Fruit fly (Drosophila melanogaster) whole organism, embryonic: ENCODE results near the gene mats.

ENCODE experiments used
- Bteb2 ChIP-seq: fragments of 200-800 bp; sonication (Bioruptor generic); optimal IDR thresholded peaks from 2 replicates; lab custom pipeline; 2016; ENCODE audit warnings: missing biosample characterization, missing genetic modification characterization
- CG12104 ChIP-seq: fragments of 200-800 bp; sonication (Bioruptor generic); optimal IDR thresholded peaks from 3 replicates; lab custom pipeline; 2016; ENCODE audit warnings: missing biosample characterization, missing genetic modification characterization
- CG12219 ChIP-seq: fragments of 200-800 bp; sonication (Bioruptor generic); optimal IDR thresholded peaks from 3 replicates; lab custom pipeline; 2018; ENCODE audit warnings: missing biosample characterization, mild to moderate bottlenecking, missing genetic modification characterization
- CG12744 ChIP-seq: fragments of 200-800 bp; sonication (Bioruptor generic); optimal IDR thresholded peaks from 2 replicates; lab custom pipeline; 2016; ENCODE audit warnings: missing biosample characterization, missing genetic modification characterization
- CG14667 ChIP-seq: fragments of 200-800 bp; sonication (Bioruptor generic); IDR thresholded peaks from 2 replicates; pipeline ENCODE4 v1.3.6; 2022; ENCODE audit warnings: missing biosample characterization, missing genetic modification characterization
- CG1529 ChIP-seq: fragments of 200-800 bp; sonication (Bioruptor generic); optimal IDR thresholded peaks from 3 replicates; lab custom pipeline; 2018; ENCODE audit warnings: missing biosample characterization, missing genetic modification characterization
- CG15601 ChIP-seq: fragments of 200-800 bp; sonication (Bioruptor generic); optimal IDR thresholded peaks from 3 replicates; lab custom pipeline; 2019; ENCODE audit warnings: missing biosample characterization, mild to moderate bottlenecking, missing genetic modification characterization, moderate library complexity
- CG18476 ChIP-seq: fragments of 200-800 bp; sonication (Bioruptor generic); optimal IDR thresholded peaks from 2 replicates; lab custom pipeline; 2016; ENCODE audit warnings: missing biosample characterization, mild to moderate bottlenecking, missing genetic modification characterization
- CG18599 ChIP-seq: fragments of 200-800 bp; sonication (Bioruptor generic); optimal IDR thresholded peaks from 3 replicates; lab custom pipeline; 2017; ENCODE audit warnings: missing biosample characterization, missing genetic modification characterization, mild to moderate bottlenecking, moderate library complexity, missing genetic modification reagents
- CG2116 ChIP-seq: fragments of 200-800 bp; sonication (Bioruptor generic); optimal IDR thresholded peaks from 3 replicates; lab custom pipeline; 2018; ENCODE audit warnings: missing biosample characterization, mild to moderate bottlenecking, missing genetic modification characterization
- CG2199 ChIP-seq: fragments of 200-800 bp; sonication (Bioruptor generic); IDR thresholded peaks from 3 replicates; pipeline ENCODE4 v1.3.6; 2022; ENCODE audit warnings: missing biosample characterization, missing genetic modification characterization
- CG33213 ChIP-seq: fragments of 200-800 bp; sonication (Bioruptor generic); optimal IDR thresholded peaks from 3 replicates; lab custom pipeline; 2016; ENCODE audit warnings: missing biosample characterization, missing genetic modification characterization
- CG4707 ChIP-seq: fragments of 200-800 bp; sonication (Bioruptor generic); optimal IDR thresholded peaks from 2 replicates; lab custom pipeline; 2018; ENCODE audit warnings: missing biosample characterization, mild to moderate bottlenecking, missing genetic modification characterization, moderate library complexity
- CG4730 ChIP-seq: fragments of 200-800 bp; sonication (Bioruptor generic); IDR thresholded peaks from 2 replicates; pipeline ENCODE4 v1.3.6; 2022; ENCODE audit warnings: missing biosample characterization, missing genetic modification characterization
- CG6175 ChIP-seq: fragments of 200-800 bp; sonication (Bioruptor generic); IDR thresholded peaks from 3 replicates; pipeline ENCODE4 v1.3.6; 2022; ENCODE audit warnings: missing biosample characterization, missing genetic modification characterization
- CG7357 ChIP-seq: fragments of 200-800 bp; sonication (Bioruptor generic); IDR thresholded peaks from 3 replicates; pipeline ENCODE4 v1.3.6; 2022; ENCODE audit warnings: missing biosample characterization, missing genetic modification characterization
- CG7745 ChIP-seq: fragments of 200-800 bp; sonication (Bioruptor generic); optimal IDR thresholded peaks from 2 replicates; lab custom pipeline; 2018; ENCODE audit warnings: missing biosample characterization, mild to moderate bottlenecking, missing genetic modification characterization, moderate library complexity
- CG7786 ChIP-seq: fragments of 200-800 bp; sonication (Bioruptor generic); optimal IDR thresholded peaks from 2 replicates; lab custom pipeline; 2016; ENCODE audit warnings: missing biosample characterization, missing genetic modification characterization
- CG8359 ChIP-seq: fragments of 200-800 bp; sonication (Bioruptor generic); optimal IDR thresholded peaks from 2 replicates; lab custom pipeline; 2017; ENCODE audit warnings: missing biosample characterization, mild to moderate bottlenecking, missing genetic modification characterization, borderline replicate concordance
- CG9609 ChIP-seq: fragments of 200-800 bp; sonication (Bioruptor generic); optimal IDR thresholded peaks from 3 replicates; lab custom pipeline; 2016; ENCODE audit warnings: missing biosample characterization, missing genetic modification characterization
- CG9797 ChIP-seq: fragments of 200-800 bp; sonication (Bioruptor generic); optimal IDR thresholded peaks from 3 replicates; lab custom pipeline; 2018; ENCODE audit warnings: missing biosample characterization, mild to moderate bottlenecking, missing genetic modification characterization
- CG9817 ChIP-seq: fragments of 200-800 bp; sonication (Bioruptor generic); optimal IDR thresholded peaks from 2 replicates; lab custom pipeline; 2018; ENCODE audit warnings: missing biosample characterization, mild to moderate bottlenecking, missing genetic modification characterization, moderate library complexity
- Dek ChIP-seq: fragments of 200-800 bp; sonication (Bioruptor generic); optimal IDR thresholded peaks from 3 replicates; lab custom pipeline; 2019; ENCODE audit warnings: missing biosample characterization, mild to moderate bottlenecking, missing genetic modification characterization, moderate library complexity
- Dfd ChIP-seq, 2 experiments: fragments of >200 bp; optimal IDR thresholded peaks; 2 replicates each; lab custom pipeline; 2017; ENCODE audit warnings: missing biosample characterization in 2 of 2, missing genetic modification characterization in 2 of 2
- Dip2 ChIP-seq: fragments of 200-800 bp; sonication (Bioruptor generic); IDR thresholded peaks from 2 replicates; pipeline ENCODE4 v1.3.6; 2022; ENCODE audit warnings: missing biosample characterization, missing genetic modification characterization
- Ets97D ChIP-seq: fragments of 200-800 bp; sonication (Bioruptor generic); optimal IDR thresholded peaks from 3 replicates; lab custom pipeline; 2016; ENCODE audit warnings: missing biosample characterization, missing genetic modification characterization
- Gug ChIP-seq: fragments of 200-800 bp; sonication (Bioruptor generic); IDR thresholded peaks from 4 replicates; pipeline ENCODE4 v1.3.6; 2022; ENCODE audit warnings: missing biosample characterization, missing genetic modification characterization
- HLH4C ChIP-seq: fragments of 200-800 bp; sonication (Bioruptor generic); IDR thresholded peaks from 3 replicates; pipeline ENCODE4 v1.3.6; 2022; ENCODE audit warnings: missing biosample characterization, missing genetic modification characterization; ENCODE audit not compliant: partially characterized antibody
- Lim3 ChIP-seq: fragments of 200-800 bp; sonication (Bioruptor generic); IDR thresholded peaks from 2 replicates; pipeline ENCODE4 v1.3.6; 2022; ENCODE audit warnings: missing biosample characterization, missing genetic modification characterization
- Mes4 ChIP-seq: fragments of 200-800 bp; sonication (Bioruptor generic); optimal IDR thresholded peaks from 2 replicates; lab custom pipeline; 2016; ENCODE audit warnings: missing biosample characterization, missing genetic modification characterization
- PHDP ChIP-seq: fragments of 200-800 bp; sonication (Bioruptor generic); optimal IDR thresholded peaks from 3 replicates; lab custom pipeline; 2018; ENCODE audit warnings: missing biosample characterization, mild to moderate bottlenecking, missing genetic modification characterization, moderate library complexity
- bigmax ChIP-seq: fragments of 200-800 bp; sonication (Bioruptor generic); optimal IDR thresholded peaks from 2 replicates; lab custom pipeline; 2018; ENCODE audit warnings: missing biosample characterization, mild to moderate bottlenecking, missing genetic modification characterization
- da ChIP-seq: fragments of 200-800 bp; sonication (Bioruptor generic); optimal IDR thresholded peaks from 2 replicates; lab custom pipeline; 2016; ENCODE audit warnings: missing biosample characterization, missing genetic modification characterization
- ewg ChIP-seq: fragments of 200-800 bp; sonication (Bioruptor generic); optimal IDR thresholded peaks from 3 replicates; lab custom pipeline; 2017; ENCODE audit warnings: mild to moderate bottlenecking, missing biosample characterization, missing genetic modification reagents, missing genetic modification characterization
- gce ChIP-seq: fragments of 200-800 bp; sonication (Bioruptor generic); IDR thresholded peaks from 3 replicates; pipeline ENCODE4 v1.3.6; 2022; ENCODE audit warnings: missing biosample characterization, missing genetic modification characterization
- gcm ChIP-seq: fragments of 200-800 bp; sonication (Bioruptor generic); optimal IDR thresholded peaks from 2 replicates; lab custom pipeline; 2019; ENCODE audit warnings: missing biosample characterization, mild to moderate bottlenecking, missing genetic modification characterization, moderate library complexity
- gro ChIP-seq: fragments of 200-800 bp; sonication (Bioruptor generic); optimal IDR thresholded peaks from 2 replicates; lab custom pipeline; 2016; ENCODE audit warnings: missing biosample characterization, missing genetic modification characterization
- hth ChIP-seq: fragments of >200 bp; optimal IDR thresholded peaks from 2 replicates; lab custom pipeline; 2017; ENCODE audit warnings: inconsistent platforms
- klu ChIP-seq: fragments of 200-800 bp; sonication (Bioruptor generic); IDR thresholded peaks from 2 replicates; pipeline ENCODE4 v1.3.6; 2022; ENCODE audit warnings: missing biosample characterization, missing genetic modification characterization
- org-1 ChIP-seq: fragments of 200-800 bp; sonication (Bioruptor generic); optimal IDR thresholded peaks from 2 replicates; lab custom pipeline; 2017; ENCODE audit warnings: missing biosample characterization, missing genetic modification characterization
- pros ChIP-seq: fragments of 200-800 bp; sonication (Bioruptor generic); optimal IDR thresholded peaks from 3 replicates; lab custom pipeline; 2019; ENCODE audit warnings: missing biosample characterization, mild to moderate bottlenecking, missing genetic modification characterization, moderate library complexity
- rib ChIP-seq: fragments of 200-800 bp; sonication (Bioruptor generic); IDR thresholded peaks from 2 replicates; pipeline ENCODE4 v1.3.6; 2022; ENCODE audit warnings: missing biosample characterization, missing genetic modification characterization
- sim ChIP-seq: fragments of 200-800 bp; sonication (Bioruptor generic); IDR thresholded peaks from 2 replicates; pipeline ENCODE4 v1.3.6; 2022; ENCODE audit warnings: missing biosample characterization, missing genetic modification characterization
- sima ChIP-seq: fragments of 200-800 bp; sonication (Bioruptor generic); optimal IDR thresholded peaks from 2 replicates; lab custom pipeline; 2016; ENCODE audit warnings: missing biosample characterization, missing genetic modification characterization
- slp2 ChIP-seq: fragments of 200-800 bp; sonication (Bioruptor generic); optimal IDR thresholded peaks from 2 replicates; lab custom pipeline; 2016; ENCODE audit warnings: missing biosample characterization, missing genetic modification characterization
- sr ChIP-seq: fragments of 200-800 bp; sonication (Bioruptor generic); IDR thresholded peaks from 3 replicates; pipeline ENCODE4 v1.3.6; 2022; ENCODE audit warnings: missing biosample characterization, missing genetic modification characterization
- tap ChIP-seq: fragments of 200-800 bp; optimal IDR thresholded peaks from 3 replicates; lab custom pipeline; 2019; ENCODE audit warnings: missing biosample characterization, mild to moderate bottlenecking, missing genetic modification characterization, moderate library complexity
- ttk ChIP-seq: fragments of 200-800 bp; sonication (Bioruptor generic); IDR thresholded peaks from 2 replicates; pipeline ENCODE4 v2.1.2; 2022; ENCODE audit warnings: missing biosample characterization, missing genetic modification characterization
- unc-4 ChIP-seq: fragments of 200-800 bp; sonication (Bioruptor generic); IDR thresholded peaks from 2 replicates; pipeline ENCODE4 v1.3.6; 2022; ENCODE audit warnings: missing biosample characterization, missing genetic modification characterization; ENCODE audit not compliant: partially characterized antibody
- unpg ChIP-seq: fragments of 200-800 bp; sonication (Bioruptor generic); optimal IDR thresholded peaks from 3 replicates; lab custom pipeline; 2018; ENCODE audit warnings: missing biosample characterization, mild to moderate bottlenecking, missing genetic modification characterization, moderate library complexity
- z ChIP-seq: fragments of 200-800 bp; sonication (Bioruptor generic); IDR thresholded peaks from 3 replicates; pipeline ENCODE4 v1.3.6; 2022; ENCODE audit warnings: missing biosample characterization, missing genetic modification characterization

Gene mats

dm6 chr3R:22468829-22469487 lies 48.0 kb downstream of the mats start (continued):
- TF ChIP-seq slp2 (peak; percentile 85), unc-4 (no peak), CG9817 (peak; percentile 86), Mes4 (GFP tag; lab: Kevin White, UChicago) (peak; percentile 74), z (GFP tag; lab: Robert Waterston, UW) (no peak), Dek (peak; percentile 85), rib (peak; percentile 75), CG9797 (GFP tag; lab: Kevin White, UChicago) (no peak), CG12219 (peak; percentile 85), hth (lab: Kevin White, UChicago) (no peak), pros (GFP tag; lab: Kevin White, UChicago) (no peak), bigmax (GFP tag; lab: Kevin White, UChicago) (peak; percentile 34), CG12744 (GFP tag; lab: Kevin White, UChicago) (peak; percentile 73), CG14667 (peak; percentile 82), CG4707 (peak; percentile 56), CG7786 (GFP tag; lab: Kevin White, UChicago) (peak; percentile 87), CG33213 (GFP tag; lab: Kevin White, UChicago) (no peak), CG12104 (peak; percentile 68), CG6175 (peak; percentile 72; the same call in 2 of the 3 replicates), sima (GFP tag; lab: Kevin White, UChicago) (peak; percentile 63), CG1529 (GFP tag; lab: Kevin White, UChicago) (peak; percentile 42), Lim3 (GFP tag; lab: Robert Waterston, UW) (peak; percentile 33; the same call in 1 of the 2 replicates), CG9609 (peak; percentile 81), gce (GFP tag; lab: Robert Waterston, UW) (peak; percentile 65; the same call in 1 of the 3 replicates), da (GFP tag; lab: Kevin White, UChicago) (peak; percentile 4), unpg (GFP tag; lab: Kevin White, UChicago) (peak; percentile 87), tap (tag; lab: Kevin White, UChicago) (peak; percentile 75), CG15601 (no peak), ewg (peak; percentile 83), CG18476 (GFP tag; lab: Kevin White, UChicago) (peak; percentile 81), klu (peak; percentile 66), gcm (no peak), CG7745 (tag; lab: Kevin White, UChicago) (no peak), CG7357 (GFP tag; lab: Robert Waterston, UW) (peak; percentile 69; the same call in 2 of the 3 replicates), Bteb2 (GFP tag; lab: Kevin White, UChicago) (peak; percentile 79), CG2116 (GFP tag; lab: Kevin White, UChicago) (peak; percentile 39), CG2199 (no peak), CG4730 (GFP tag; lab: Robert Waterston, UW) (peak; percentile 80), gro (GFP tag; lab: Kevin White, UChicago) (no peak), CG8359 (GFP tag; lab: Kevin White, UChicago) (no peak), CG18599 (peak; percentile 97), Gug (peak; percentile 79), ttk (GFP tag; lab: Robert Waterston, UW) (peak; percentile 74), PHDP (peak; percentile 89), org-1 (GFP tag; lab: Kevin White, UChicago) (peak; percentile 91), Ets97D (GFP tag; lab: Kevin White, UChicago) (peak; percentile 50), Dfd (GFP tag; optimal IDR thresholded peaks at IDR 0.05; lab: Kevin White, UChicago) (no peak), sr (GFP tag; lab: Robert Waterston, UW) (no peak), HLH4C (GFP tag; lab: Robert Waterston, UW) (no peak), sim (no peak), Dip2 (GFP tag; lab: Robert Waterston, UW) (no peak)
